Worm (Caenorhabditis elegans) whole organism, late embryonic: ENCODE measurements around the gene F54F2.14.

ENCODE experiments used
- ceh-24 ChIP-seq: sonication (generic microtip); optimal IDR thresholded peaks from 2 replicates; lab custom pipeline; 2016; ENCODE audit warnings: mild to moderate bottlenecking, missing genetic modification characterization, missing compliant biosample characterization
- ceh-30 ChIP-seq: fragments of 150-350 bp; optimal IDR thresholded peaks from 2 replicates; lab custom pipeline; 2014; ENCODE audit warnings: missing biosample characterization, missing genetic modification characterization
- ceh-31 ChIP-seq: sonication (generic microtip); optimal IDR thresholded peaks from 2 replicates; lab custom pipeline; 2016; ENCODE audit warnings: missing genetic modification characterization, missing compliant biosample characterization
- ceh-9 ChIP-seq: sonication (generic microtip); optimal IDR thresholded peaks from 2 replicates; lab custom pipeline; 2016; ENCODE audit warnings: mild to moderate bottlenecking, missing genetic modification characterization, inconsistent platforms, missing compliant biosample characterization
- nhr-11 ChIP-seq: fragments of 150-350 bp; optimal IDR thresholded peaks from 2 replicates; lab custom pipeline; 2014; ENCODE audit warnings: missing biosample characterization, missing genetic modification characterization
- pag-3 ChIP-seq: sonication (generic microtip); optimal IDR thresholded peaks from 2 replicates; lab custom pipeline; 2016; ENCODE audit warnings: missing compliant biosample characterization, missing genetic modification characterization, borderline replicate concordance
- pha-4 ChIP-seq: fragments of 150-350 bp; optimal IDR thresholded peaks from 2 replicates; lab custom pipeline; 2018; ENCODE audit warnings: missing biosample characterization, missing genetic modification reagents, missing genetic modification characterization
- pqm-1 ChIP-seq: sonication (generic microtip); optimal IDR thresholded peaks from 2 replicates; lab custom pipeline; 2016; ENCODE audit warnings: missing genetic modification characterization, missing compliant biosample characterization
- syd-9 ChIP-seq: sonication (generic microtip); optimal IDR thresholded peaks from 2 replicates; lab custom pipeline; 2016; ENCODE audit warnings: mild to moderate bottlenecking, missing genetic modification characterization, moderate library complexity, missing compliant biosample characterization

DNA sequence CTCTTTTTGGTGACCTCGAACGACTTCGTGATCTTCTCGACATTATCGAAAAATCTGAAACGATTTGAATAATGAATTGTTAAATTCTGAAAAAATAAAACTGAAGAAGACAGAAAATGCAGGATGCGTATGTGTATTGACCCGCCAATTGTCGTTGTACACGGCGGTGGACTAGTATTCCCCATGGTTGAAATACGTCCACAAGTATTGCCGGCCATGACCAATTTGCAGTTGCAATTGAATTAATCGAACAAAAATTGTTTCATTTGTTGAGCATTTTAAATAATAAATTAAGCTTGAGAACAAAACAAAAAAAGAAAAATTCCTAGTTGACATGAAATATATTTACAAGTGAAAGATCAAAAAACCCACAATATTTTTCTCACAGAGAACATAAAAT lies 37.9 kb downstream of the F54F2.14 start, which contains the start of gene F44E2.3:
- TF ChIP-seq ceh-30 (tag; lab: Kevin White, UChicago) (no peak), nhr-11 (tag; lab: Kevin White, UChicago) (no peak), pha-4 (no peak), ceh-24 (tag; lab: Kevin White, UChicago) (no peak), ceh-31 (peak; percentile 57), pag-3 (tag; lab: Kevin White, UChicago) (no peak), syd-9 (tag; lab: Kevin White, UChicago) (no peak), ceh-9 (no peak), pqm-1 (tag; lab: Kevin White, UChicago) (no peak)
